Worm (Caenorhabditis elegans): Measurements from ENCODE around the gene slc-17.3.

ce11 chrIII:7838907-7839642, 26.0 kb downstream of the slc-17.3 start, which contains the start of gene ceh-23:
- TF ChIP-seq ref-1 (GFP tag; conservative IDR thresholded peaks at IDR 0.05), result no peak
- TF ChIP-seq ztf-29 (GFP tag; IDR thresholded peaks at IDR 0.05), result no peak
- TF ChIP-seq ztf-23 (GFP tag; IDR thresholded peaks at IDR 0.05), result no peak
- TF ChIP-seq flt-1 (GFP tag; IDR thresholded peaks at IDR 0.05), result no peak
- TF ChIP-seq cog-1 (tag; optimal IDR thresholded peaks at IDR 0.05), result no peak
- TF ChIP-seq klf-2 (GFP tag; conservative IDR thresholded peaks at IDR 0.05), result no peak
- no peak for TF ChIP-seq tab-1 (GFP tag; IDR thresholded peaks at IDR 0.05)
- TF ChIP-seq T22C8.4 (GFP tag; IDR thresholded peaks at IDR 0.05), result no peak
- TF ChIP-seq med-1 (GFP tag; optimal IDR thresholded peaks at IDR 0.05; ENCODE audit: insufficient read depth), result no peak

Measured in whole organism, midembryonic.